Worm (Caenorhabditis elegans): ENCODE measurements around the gene irld-48.

DNA sequence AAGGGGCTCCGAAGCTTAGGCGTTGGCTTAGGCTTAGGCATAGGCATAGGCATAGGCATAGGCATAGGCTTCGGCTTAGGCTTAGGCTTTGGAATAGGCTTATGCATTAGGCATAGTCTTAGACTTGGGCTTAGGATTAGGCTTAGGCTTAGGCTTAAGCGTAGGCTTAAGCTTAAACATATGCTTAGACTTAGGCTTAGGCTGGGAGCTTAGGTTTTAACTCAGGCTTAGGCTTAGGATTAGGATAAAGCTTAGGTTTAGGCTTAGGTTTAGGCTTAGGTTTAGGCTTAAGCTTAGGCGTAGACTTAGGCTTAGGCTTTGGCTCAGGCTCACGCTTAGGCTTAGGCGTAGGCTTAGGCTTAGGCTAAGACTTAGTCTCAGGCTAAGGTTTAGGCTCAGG is 34.2 kb downstream of the irld-48 start:
- TF ChIP-seq nfya-1 (tag; optimal IDR thresholded peaks at IDR 0.05; ENCODE audit: insufficient read depth) = no peak
- no peak for TF ChIP-seq nhr-12 (tag; optimal IDR thresholded peaks at IDR 0.05)
- TF ChIP-seq egl-27 (tag; optimal IDR thresholded peaks at IDR 0.05) = no peak
- TF ChIP-seq jun-1 (tag; optimal IDR thresholded peaks at IDR 0.05) = no peak
- no peak for TF ChIP-seq ZK546.5 (tag; optimal IDR thresholded peaks at IDR 0.05)
- no peak for TF ChIP-seq nhr-237 (tag; optimal IDR thresholded peaks at IDR 0.05)
- TF ChIP-seq nhr-23 (tag; optimal IDR thresholded peaks at IDR 0.05) = no peak
- no peak for TF ChIP-seq hmg-11 (tag; optimal IDR thresholded peaks at IDR 0.05)
- TF ChIP-seq elt-3 (tag; optimal IDR thresholded peaks at IDR 0.05) = no peak
- no peak for TF ChIP-seq elt-1 (tag; optimal IDR thresholded peaks at IDR 0.05)
- TF ChIP-seq ceh-82 (tag; optimal IDR thresholded peaks at IDR 0.05) = no peak
- TF ChIP-seq elt-2 (tag; optimal IDR thresholded peaks at IDR 0.05) = no peak
- TF ChIP-seq nhr-76 (tag; optimal IDR thresholded peaks at IDR 0.05) = no peak
